Worm (Caenorhabditis elegans): ENCODE measurements around the gene alh-13.

Gene alh-13

DNA sequence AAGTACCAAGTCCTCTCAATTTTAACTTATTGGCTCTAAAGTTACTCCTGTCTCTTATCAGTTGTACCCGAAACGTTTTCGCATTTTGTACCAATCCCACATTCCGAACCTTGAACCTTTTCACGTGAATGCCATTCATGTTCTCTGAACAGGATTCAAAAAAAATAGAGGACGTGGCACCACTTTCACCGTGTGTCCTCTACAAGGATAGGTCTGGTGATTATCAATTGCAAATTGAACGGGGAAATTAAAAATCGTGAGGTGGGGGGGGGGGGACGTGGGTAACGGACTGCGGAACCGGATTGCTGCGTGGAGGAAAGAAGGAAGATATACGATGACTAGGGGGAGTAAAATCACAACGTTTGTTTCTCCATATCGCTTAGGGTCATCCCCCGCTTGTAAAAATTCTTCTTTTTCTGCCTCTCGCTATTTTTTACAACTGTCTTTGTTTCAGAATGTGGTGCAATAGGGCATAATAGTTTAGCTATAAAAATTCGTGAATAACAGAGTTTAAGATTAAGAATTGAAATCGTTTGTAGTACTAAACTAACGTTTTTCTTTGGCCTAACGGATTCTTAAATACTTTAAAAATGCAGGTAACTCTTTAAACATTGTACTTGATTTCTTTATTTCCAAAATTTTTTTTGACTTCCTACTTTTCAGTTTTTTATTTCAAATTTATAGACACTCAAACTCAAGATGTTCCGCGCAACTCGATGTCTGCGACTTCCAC lies at the start of gene alh-13:
alh-13 (plus strand) TSS at position 683 of the 733 bp plus-strand sequence.
- TF ChIP-seq elt-2 (tag; optimal IDR thresholded peaks at IDR 0.05) (peak; percentile 28), nhr-20 (tag; optimal IDR thresholded peaks at IDR 0.05) (peak; percentile 17), mdl-1 (tag; optimal IDR thresholded peaks at IDR 0.05) (peak in 1 of 2 experiments; percentile 28), nhr-85 (tag) (peak; percentile 45), zip-4 (GFP tag; optimal IDR thresholded peaks at IDR 0.05) (no peak), efl-1 (optimal IDR thresholded peaks at IDR 0.05) (no peak), efl-1 (GFP tag; optimal IDR thresholded peaks at IDR 0.05 in 1 of 2) (peak in 1 of 2 experiments; percentile 10), elt-3 (tag; optimal IDR thresholded peaks at IDR 0.05) (peak in 1 of 6 experiments; percentile 58), fos-1 (tag; optimal IDR thresholded peaks at IDR 0.05) (no peak), nhr-19 (GFP tag; conservative IDR thresholded peaks at IDR 0.05) (peak; percentile 31), blmp-1 (tag; optimal IDR thresholded peaks at IDR 0.05) (peak; percentile 72)

DNA sequence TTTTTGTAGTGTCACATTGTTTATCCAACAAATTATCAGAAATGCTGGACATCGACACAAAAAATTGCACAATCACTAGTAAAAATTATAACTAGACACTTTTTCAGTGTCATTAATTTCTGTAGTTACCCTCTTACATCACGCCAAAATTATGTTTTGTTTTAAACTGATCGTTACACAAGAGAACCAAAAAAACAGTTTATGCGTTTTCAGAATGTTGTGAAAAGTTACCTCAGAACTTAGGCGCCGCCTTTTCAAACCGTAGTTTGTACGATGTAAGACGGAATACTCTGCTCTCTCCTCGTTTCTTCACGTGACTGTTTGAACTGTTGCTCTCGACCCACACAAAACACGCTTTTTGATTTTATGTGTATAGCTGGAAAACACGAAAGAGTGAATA lies 43.7 kb upstream of the alh-13 start, which contains the start of gene pgp-13:
pgp-13 (plus strand) TSS at position 301 of the 400 bp plus-strand sequence.
- TF ChIP-seq sup-37 (GFP tag; optimal IDR thresholded peaks at IDR 0.05) (no peak), F16B12.6 (tag; optimal IDR thresholded peaks at IDR 0.05) (no peak), tbx-2 (tag; optimal IDR thresholded peaks at IDR 0.05) (no peak), zag-1 (tag; optimal IDR thresholded peaks at IDR 0.05) (no peak), alr-1 (tag; optimal IDR thresholded peaks at IDR 0.05; ENCODE audit: borderline replicate concordance) (no peak), aly-2 (tag; optimal IDR thresholded peaks at IDR 0.05) (no peak), dpl-1 (GFP tag; optimal IDR thresholded peaks at IDR 0.05) (no peak), nhr-71 (tag; optimal IDR thresholded peaks at IDR 0.05) (no peak), ceh-63 (GFP tag; optimal IDR thresholded peaks at IDR 0.05) (no peak), swsn-7 (tag; optimal IDR thresholded peaks at IDR 0.05) (no peak), hlh-4 (tag; optimal IDR thresholded peaks at IDR 0.05) (no peak), lin-39 (tag; optimal IDR thresholded peaks at IDR 0.05) (no peak)

DNA sequence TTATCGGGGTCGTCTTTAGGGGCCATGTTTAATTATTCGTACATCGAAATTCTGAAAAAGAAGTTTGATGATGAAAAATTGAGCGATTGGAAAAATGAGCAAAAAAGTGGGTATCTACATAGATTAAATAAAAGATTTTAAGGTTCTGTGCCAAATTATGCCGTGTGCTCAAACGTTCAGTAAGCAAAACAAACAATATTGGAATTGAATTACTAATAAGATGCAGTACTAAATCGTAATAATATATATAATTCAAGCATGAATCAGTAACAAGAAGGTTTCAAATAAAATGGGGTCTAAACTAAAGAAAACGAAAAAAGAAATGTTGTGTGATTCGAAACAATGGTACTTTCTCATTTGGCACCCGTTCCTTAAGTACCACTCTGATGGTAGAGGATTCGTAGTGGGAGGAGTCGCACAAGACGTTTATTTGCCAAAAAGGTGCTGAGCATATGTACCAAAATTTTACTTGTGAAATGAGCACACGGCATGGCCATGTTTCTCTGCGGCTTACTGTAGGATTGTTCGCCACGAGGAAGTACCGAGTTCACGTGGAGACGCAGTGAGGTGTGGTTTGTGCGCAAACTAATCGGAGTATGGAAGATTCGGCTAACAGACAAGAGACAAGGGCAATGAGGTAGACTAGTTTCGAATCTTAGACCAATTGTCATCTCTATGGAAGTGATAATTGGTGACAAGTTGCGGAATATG lies 32.5 kb upstream of the alh-13 start, which contains the start of gene pgp-14:
pgp-14 (minus strand) TSS at position 51 of the 711 bp plus-strand sequence.
- TF ChIP-seq nhr-47 (tag; optimal IDR thresholded peaks at IDR 0.05) (no peak), unc-62 (GFP tag; optimal IDR thresholded peaks at IDR 0.05) (no peak), nhr-77 (tag; optimal IDR thresholded peaks at IDR 0.05) (peak; percentile 51), ama-1 (optimal IDR thresholded peaks at IDR 0.05) (no peak), lin-14 (GFP tag; optimal IDR thresholded peaks at IDR 0.05) (peak; percentile 20), ztf-11 (tag; optimal IDR thresholded peaks at IDR 0.05) (no peak), ets-5 (GFP tag; IDR thresholded peaks at IDR 0.05) (no peak), mep-1 (tag; optimal IDR thresholded peaks at IDR 0.05) (no peak)

DNA sequence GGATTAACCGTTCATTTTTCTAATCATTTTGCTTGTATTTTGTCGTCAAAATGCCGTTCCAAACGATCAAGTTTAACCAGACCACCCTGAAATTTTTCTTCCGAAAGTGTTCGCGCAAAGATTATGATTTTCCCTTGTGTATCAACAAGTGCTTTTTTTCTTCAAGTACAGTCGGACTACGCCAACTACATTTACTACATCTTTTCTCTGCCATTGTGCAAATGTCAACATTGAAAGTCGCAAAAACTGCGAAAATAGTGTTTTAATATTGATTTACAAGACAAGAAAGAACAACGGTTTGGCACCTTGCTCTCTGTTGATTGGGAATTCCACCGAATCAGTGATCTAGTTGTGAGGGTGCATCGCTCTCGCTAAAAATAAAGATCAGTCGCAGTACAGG lies 31.4 kb upstream of the alh-13 start:
- TF ChIP-seq ets-5 (GFP tag; IDR thresholded peaks at IDR 0.05) (no peak), mep-1 (tag; optimal IDR thresholded peaks at IDR 0.05) (no peak), tlp-1 (tag; optimal IDR thresholded peaks at IDR 0.05) (no peak), lin-15B (tag; optimal IDR thresholded peaks at IDR 0.05) (no peak), mdl-1 (tag; optimal IDR thresholded peaks at IDR 0.05) (no peak), nhr-237 (tag; optimal IDR thresholded peaks at IDR 0.05) (peak; percentile 50), nhr-28 (tag; optimal IDR thresholded peaks at IDR 0.05) (no peak), rnt-1 (tag; optimal IDR thresholded peaks at IDR 0.05) (no peak), unc-30 (tag; optimal IDR thresholded peaks at IDR 0.05) (no peak), ama-1 (optimal IDR thresholded peaks at IDR 0.05) (no peak), hlh-17 (GFP tag; optimal IDR thresholded peaks at IDR 0.05; ENCODE audit: borderline replicate concordance) (no peak), snpc-4 (tag; optimal IDR thresholded peaks at IDR 0.05) (no peak), nhr-47 (tag; optimal IDR thresholded peaks at IDR 0.05) (no peak), pqm-1 (tag; optimal IDR thresholded peaks at IDR 0.05) (no peak), nhr-77 (tag; optimal IDR thresholded peaks at IDR 0.05) (peak; percentile 92), tbx-2 (tag; optimal IDR thresholded peaks at IDR 0.05) (peak; percentile 15), lin-14 (GFP tag; optimal IDR thresholded peaks at IDR 0.05) (peak; percentile 11), ceh-63 (GFP tag; optimal IDR thresholded peaks at IDR 0.05) (no peak)
